Worm (Caenorhabditis elegans) whole organism, mixed stage, embryonic: ENCODE data around the gene Y61A9LA.1.

Source experiments
- M03D4.4 ChIP-seq: sonication (generic microtip); optimal IDR thresholded peaks from 2 replicates; lab custom pipeline; 2017; ENCODE audit warnings: mild to moderate bottlenecking, missing genetic modification characterization, missing compliant biosample characterization
- bed-3 ChIP-seq: fragments of 200-800 bp; sonication (Bioruptor generic); optimal IDR thresholded peaks from 3 replicates; lab custom pipeline; 2018; ENCODE audit warnings: mild to moderate bottlenecking, missing genetic modification characterization, moderate library complexity, missing compliant biosample characterization
- blmp-1 ChIP-seq: fragments of 150-350 bp; optimal IDR thresholded peaks from 2 replicates; lab custom pipeline; 2014; ENCODE audit warnings: missing biosample characterization, missing genetic modification characterization
- ceh-39 ChIP-seq: fragments of 150-350 bp; optimal IDR thresholded peaks from 2 replicates; lab custom pipeline; 2014; ENCODE audit warnings: missing biosample characterization, missing genetic modification characterization
- ceh-43 ChIP-seq: fragments of 200-800 bp; sonication (Bioruptor generic); optimal IDR thresholded peaks from 2 replicates; lab custom pipeline; 2018; ENCODE audit warnings: mild to moderate bottlenecking, missing genetic modification characterization, moderate library complexity, missing compliant biosample characterization
- ceh-83 ChIP-seq: fragments of 200-800 bp; sonication (Bioruptor generic); optimal IDR thresholded peaks from 2 replicates; lab custom pipeline; 2018; ENCODE audit warnings: mild to moderate bottlenecking, missing genetic modification characterization, missing compliant biosample characterization
- ces-1 ChIP-seq: fragments of 150-350 bp; optimal IDR thresholded peaks from 2 replicates; lab custom pipeline; 2014; ENCODE audit warnings: missing biosample characterization, missing genetic modification reagents, missing genetic modification characterization
- cnd-1 ChIP-seq: fragments of 200-800 bp; sonication (Bioruptor generic); optimal IDR thresholded peaks from 2 replicates; lab custom pipeline; 2018; ENCODE audit warnings: mild to moderate bottlenecking, missing genetic modification characterization, missing compliant biosample characterization
- drap-1 ChIP-seq: fragments of 200-800 bp; sonication (Bioruptor generic); optimal IDR thresholded peaks from 3 replicates; lab custom pipeline; 2018; ENCODE audit warnings: mild to moderate bottlenecking, missing genetic modification characterization, missing compliant biosample characterization
- elt-1 ChIP-seq: sonication (generic microtip); optimal IDR thresholded peaks from 2 replicates; lab custom pipeline; 2017; ENCODE audit warnings: missing genetic modification characterization, mild to moderate bottlenecking, missing compliant biosample characterization, antibody characterized with exemption, moderate library complexity, borderline replicate concordance; ENCODE audit not compliant: insufficient read depth
- elt-3 ChIP-seq: fragments of 150-350 bp; optimal IDR thresholded peaks from 2 replicates; lab custom pipeline; 2014; ENCODE audit warnings: missing biosample characterization, missing genetic modification characterization
- flh-1 ChIP-seq: fragments of 200-800 bp; sonication (Bioruptor generic); optimal IDR thresholded peaks from 2 replicates; lab custom pipeline; 2018; ENCODE audit warnings: mild to moderate bottlenecking, missing genetic modification characterization, moderate library complexity, missing compliant biosample characterization
- ham-2 ChIP-seq: fragments of 200-800 bp; sonication (Bioruptor generic); optimal IDR thresholded peaks from 2 replicates; lab custom pipeline; 2018; ENCODE audit warnings: mild to moderate bottlenecking, missing genetic modification characterization, missing compliant biosample characterization
- hlh-1 ChIP-seq: fragments of 150-350 bp; optimal IDR thresholded peaks from 2 replicates; lab custom pipeline; 2014; ENCODE audit warnings: missing biosample characterization, missing genetic modification reagents, missing genetic modification characterization
- lin-13 ChIP-seq: fragments of 150-350 bp; optimal IDR thresholded peaks from 2 replicates; lab custom pipeline; 2014; ENCODE audit warnings: missing biosample characterization, missing genetic modification characterization
- lin-32 ChIP-seq: fragments of 200-800 bp; sonication (Bioruptor generic); optimal IDR thresholded peaks from 2 replicates; lab custom pipeline; 2018; ENCODE audit warnings: mild to moderate bottlenecking, missing genetic modification characterization, missing compliant biosample characterization
- lsy-2 ChIP-seq: fragments of 150-350 bp; optimal IDR thresholded peaks from 2 replicates; lab custom pipeline; 2014; ENCODE audit warnings: missing biosample characterization, missing genetic modification characterization
- mab-5 ChIP-seq: fragments of 150-350 bp; optimal IDR thresholded peaks from 2 replicates; lab custom pipeline; 2014; ENCODE audit warnings: missing biosample characterization, missing genetic modification characterization
- mep-1 ChIP-seq: fragments of 150-350 bp; optimal IDR thresholded peaks from 2 replicates; lab custom pipeline; 2017; ENCODE audit warnings: missing biosample characterization, missing genetic modification reagents, missing genetic modification characterization, inconsistent platforms
- nhr-12 ChIP-seq: fragments of 150-350 bp; optimal IDR thresholded peaks from 2 replicates; lab custom pipeline; 2014; ENCODE audit warnings: missing biosample characterization, missing genetic modification characterization
- nhr-2 ChIP-seq: fragments of 150-350 bp; optimal IDR thresholded peaks from 2 replicates; lab custom pipeline; 2014; ENCODE audit warnings: missing biosample characterization, missing genetic modification characterization
- nhr-28 ChIP-seq: fragments of 150-350 bp; optimal IDR thresholded peaks from 2 replicates; lab custom pipeline; 2014; ENCODE audit warnings: missing biosample characterization, missing genetic modification characterization
- nhr-76 ChIP-seq: sonication (generic microtip); optimal IDR thresholded peaks from 2 replicates; lab custom pipeline; 2017; ENCODE audit warnings: missing biosample characterization, missing genetic modification characterization
- pha-4 ChIP-seq: fragments of 150-350 bp; optimal IDR thresholded peaks from 2 replicates; lab custom pipeline; 2018; ENCODE audit warnings: missing biosample characterization, missing genetic modification reagents, missing genetic modification characterization
- sem-2 ChIP-seq: fragments of 200-800 bp; sonication (Bioruptor generic); optimal IDR thresholded peaks from 2 replicates; lab custom pipeline; 2018; ENCODE audit warnings: mild to moderate bottlenecking, missing genetic modification characterization, missing compliant biosample characterization
- sptf-1 ChIP-seq: sonication (generic microtip); optimal IDR thresholded peaks from 2 replicates; lab custom pipeline; 2017; ENCODE audit warnings: mild to moderate bottlenecking, missing genetic modification characterization, moderate library complexity, missing compliant biosample characterization
- tbx-8 ChIP-seq: fragments of 200-800 bp; sonication (Bioruptor generic); optimal IDR thresholded peaks from 2 replicates; lab custom pipeline; 2018; ENCODE audit warnings: mild to moderate bottlenecking, missing genetic modification characterization, moderate library complexity, missing compliant biosample characterization
- unc-39 ChIP-seq: fragments of 150-350 bp; optimal IDR thresholded peaks from 2 replicates; lab custom pipeline; 2014; ENCODE audit warnings: missing biosample characterization, missing genetic modification characterization
- unc-62 ChIP-seq: fragments of 150-350 bp; optimal IDR thresholded peaks from 2 replicates; lab custom pipeline; 2014; ENCODE audit warnings: missing biosample characterization, missing genetic modification reagents, missing genetic modification characterization
- zip-8 ChIP-seq: fragments of 150-350 bp; optimal IDR thresholded peaks from 2 replicates; lab custom pipeline; 2014; ENCODE audit warnings: missing biosample characterization, missing genetic modification characterization
- ztf-11 ChIP-seq: fragments of 150-350 bp; optimal IDR thresholded peaks from 2 replicates; lab custom pipeline; 2014; ENCODE audit warnings: missing biosample characterization, missing genetic modification characterization

Y61A9LA.1 gene

ce11 chrV:4585009-4585408, at the start of gene Y61A9LA.1:
Y61A9LA.1 (plus strand) TSS chrV:4585309.
- TF ChIP-seq nhr-12 (tag; lab: Kevin White, UChicago) (no peak), ceh-83 (no peak), zip-8 (tag; lab: Kevin White, UChicago) (no peak), unc-39 (tag; lab: Kevin White, UChicago) (no peak), nhr-2 (tag; lab: Kevin White, UChicago) (no peak), nhr-76 (tag; lab: Kevin White, UChicago) (no peak), nhr-28 (tag; lab: Kevin White, UChicago) (no peak), elt-3 (tag; lab: Kevin White, UChicago) (no peak), ceh-39 (no peak), ham-2 (no peak), ceh-43 (no peak), unc-62 (GFP tag; lab: Kevin White, UChicago) (no peak), M03D4.4 (tag; lab: Kevin White, UChicago) (no peak), hlh-1 (tag; lab: Kevin White, UChicago) (no peak), lsy-2 (no peak)

DNA sequence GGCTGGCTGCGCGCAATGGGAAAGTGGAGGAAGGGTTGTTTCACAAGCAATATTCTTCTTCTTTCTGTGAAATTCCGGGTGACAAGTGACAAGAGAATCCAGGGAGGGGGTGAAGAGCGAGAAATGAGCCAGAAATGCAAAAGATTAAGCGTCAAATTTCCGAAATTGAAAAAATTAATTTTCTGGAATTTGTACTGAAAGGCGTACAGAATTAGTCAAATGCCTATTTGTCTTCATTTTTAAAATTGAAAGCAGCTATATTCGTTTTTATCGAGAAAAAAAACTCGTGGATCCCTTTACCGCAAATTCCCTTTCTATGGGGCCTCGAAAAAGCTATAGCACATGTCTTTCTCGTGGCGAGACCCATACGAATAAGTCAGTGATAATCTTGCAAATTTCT, 49.4 kb upstream of the Y61A9LA.1 start:
- TF ChIP-seq M03D4.4 (tag; lab: Kevin White, UChicago), result no peak
- no peak for TF ChIP-seq ceh-43
- no peak for TF ChIP-seq mep-1
- TF ChIP-seq sem-2 (GFP tag; lab: Kevin White, UChicago), result no peak
- TF ChIP-seq ceh-83, result no peak
- peak; percentile 59 for TF ChIP-seq sptf-1 (tag; lab: Kevin White, UChicago)
- no peak for TF ChIP-seq elt-1

ce11 chrV:4539855-4540254, 45.3 kb upstream of the Y61A9LA.1 start:
- TF ChIP-seq ceh-43, result no peak
- TF ChIP-seq nhr-12 (tag; lab: Kevin White, UChicago), result no peak
- TF ChIP-seq cnd-1 (tag; lab: Kevin White, UChicago), result no peak
- no peak for TF ChIP-seq unc-62 (GFP tag; lab: Kevin White, UChicago)
- no peak for TF ChIP-seq blmp-1 (tag; lab: Kevin White, UChicago)
- TF ChIP-seq ces-1 (GFP tag; lab: Kevin White, UChicago), result no peak
- TF ChIP-seq lsy-2, result no peak
- TF ChIP-seq ham-2, result no peak
- no peak for TF ChIP-seq M03D4.4 (tag; lab: Kevin White, UChicago)
- TF ChIP-seq flh-1 (GFP tag; lab: Kevin White, UChicago), result no peak
- no peak for TF ChIP-seq elt-3 (tag; lab: Kevin White, UChicago)
- no peak for TF ChIP-seq elt-1
- TF ChIP-seq pha-4, result no peak
- TF ChIP-seq ceh-39, result no peak
- no peak for TF ChIP-seq sem-2 (GFP tag; lab: Kevin White, UChicago)
- TF ChIP-seq mab-5 (tag; lab: Kevin White, UChicago), result no peak
- TF ChIP-seq mep-1, result no peak
- no peak for TF ChIP-seq lin-32 (GFP tag; lab: Kevin White, UChicago)

DNA sequence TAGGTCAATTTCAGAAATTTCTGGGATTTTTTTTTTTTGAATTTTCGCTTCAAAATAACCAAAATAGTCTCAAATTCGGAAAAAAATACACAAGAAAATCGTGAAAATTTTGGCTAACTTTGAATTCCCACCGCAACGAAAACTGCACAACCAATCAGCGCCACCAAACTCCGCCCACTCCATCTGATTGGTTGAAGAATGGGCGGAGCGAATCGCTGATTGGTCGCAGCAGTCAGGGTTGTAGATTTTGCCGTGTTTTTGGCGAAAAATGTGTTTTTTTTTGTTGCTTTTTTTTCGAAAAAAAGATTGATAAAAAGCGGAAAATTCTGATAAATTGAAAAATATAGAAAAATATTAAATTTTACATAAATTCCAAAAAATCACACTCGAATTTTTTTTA, 38.3 kb upstream of the Y61A9LA.1 start:
- TF ChIP-seq sem-2 (GFP tag; lab: Kevin White, UChicago) (no peak), lsy-2 (no peak), lin-13 (tag; lab: Kevin White, UChicago) (no peak), ces-1 (GFP tag; lab: Kevin White, UChicago) (no peak), blmp-1 (tag; lab: Kevin White, UChicago) (no peak), cnd-1 (tag; lab: Kevin White, UChicago) (no peak), unc-39 (tag; lab: Kevin White, UChicago) (no peak)

DNA sequence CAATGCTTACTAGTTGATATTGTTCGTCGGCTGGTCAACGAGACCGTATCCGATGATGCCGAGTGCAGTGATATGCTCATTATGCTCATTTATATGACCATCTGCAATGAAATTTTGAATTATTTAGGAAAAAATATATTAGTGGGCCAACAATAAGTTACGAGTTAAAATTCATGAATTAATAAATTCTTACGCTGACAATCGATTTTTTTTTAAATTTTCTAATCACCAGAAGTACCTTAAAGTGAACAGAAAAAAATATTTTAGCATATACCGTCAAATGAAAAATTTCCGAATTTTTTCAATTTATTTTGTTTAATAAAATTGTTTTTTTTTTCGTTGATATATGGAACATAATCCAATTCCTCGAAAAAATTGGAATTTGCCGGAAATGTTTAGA, 35.9 kb upstream of the Y61A9LA.1 start, which contains the start of gene sos-1:
TSS of gene sos-1 (minus strand) at position 101 of the 400 bp plus-strand sequence.
- TF ChIP-seq nhr-76 (tag; lab: Kevin White, UChicago), result no peak
- no peak for TF ChIP-seq unc-39 (tag; lab: Kevin White, UChicago)
- TF ChIP-seq M03D4.4 (tag; lab: Kevin White, UChicago), result no peak
- TF ChIP-seq lin-13 (tag; lab: Kevin White, UChicago), result no peak
- no peak for TF ChIP-seq ceh-83
- no peak for TF ChIP-seq nhr-12 (tag; lab: Kevin White, UChicago)
- no peak for TF ChIP-seq lin-32 (GFP tag; lab: Kevin White, UChicago)
- no peak for TF ChIP-seq tbx-8 (GFP tag; lab: Kevin White, UChicago)
- no peak for TF ChIP-seq hlh-1 (tag; lab: Kevin White, UChicago)
- no peak for TF ChIP-seq ztf-11
- no peak for TF ChIP-seq lsy-2
- no peak for TF ChIP-seq elt-3 (tag; lab: Kevin White, UChicago)
- TF ChIP-seq bed-3 (GFP tag; lab: Kevin White, UChicago), result no peak
- TF ChIP-seq nhr-2 (tag; lab: Kevin White, UChicago), result no peak
- no peak for TF ChIP-seq unc-62 (GFP tag; lab: Kevin White, UChicago)
- TF ChIP-seq drap-1 (GFP tag; lab: Kevin White, UChicago), result no peak
- TF ChIP-seq nhr-28 (tag; lab: Kevin White, UChicago), result no peak
- TF ChIP-seq blmp-1 (tag; lab: Kevin White, UChicago), result no peak
